Fruit fly (Drosophila melanogaster) Kc167 (cell line): ENCODE measurements around the gene Hecw.

Source experiments
- Myc ChIP-seq: fragments of >200 bp; optimal IDR thresholded peaks from 2 replicates; lab custom pipeline; 2017; ENCODE audit warnings: missing external identifiers
- Sin3A ChIP-seq: fragments of >200 bp; optimal IDR thresholded peaks from 2 replicates; lab custom pipeline; 2018; ENCODE audit warnings: missing external identifiers
- h ChIP-seq: fragments of >200 bp; optimal IDR thresholded peaks from 3 replicates; lab custom pipeline; 2018; ENCODE audit warnings: missing external identifiers
- insv ChIP-seq: fragments of >200 bp; optimal IDR thresholded peaks from 3 replicates; lab custom pipeline; 2018; ENCODE audit warnings: missing external identifiers
- psq ChIP-seq: fragments of >200 bp; optimal IDR thresholded peaks from 2 replicates; lab custom pipeline; 2017; ENCODE audit warnings: missing external identifiers
- ttk ChIP-seq: sonication (Bioruptor generic); optimal IDR thresholded peaks from 2 replicates; lab custom pipeline; 2017; ENCODE audit warnings: missing external identifiers

Hecw gene

dm6 chrX:9658865-9659339 lies 50.2 kb downstream of the Hecw start, which contains the start of gene Ptpmeg2:
Gene Ptpmeg2, minus strand, starts transcription at chrX:9659145.
- TF ChIP-seq h (lab: Kevin White, UChicago) (no peak), ttk (lab: Kevin White, UChicago) (no peak), Sin3A (lab: Kevin White, UChicago) (no peak), Myc (lab: Kevin White, UChicago) (no peak), insv (lab: Kevin White, UChicago) (no peak), psq (lab: Kevin White, UChicago) (no peak)

- TF ChIP-seq h (lab: Kevin White, UChicago) (no peak), insv (lab: Kevin White, UChicago) (no peak), Sin3A (lab: Kevin White, UChicago) (no peak), ttk (lab: Kevin White, UChicago) (no peak), psq (lab: Kevin White, UChicago) (no peak), Myc (lab: Kevin White, UChicago) (no peak)
Measured at dm6 chrX:9661491-9661890, 52.7 kb downstream of the Hecw start.

- TF ChIP-seq insv (lab: Kevin White, UChicago) (no peak), h (lab: Kevin White, UChicago) (no peak), Sin3A (lab: Kevin White, UChicago) (no peak), ttk (lab: Kevin White, UChicago) (no peak), psq (lab: Kevin White, UChicago) (no peak), Myc (lab: Kevin White, UChicago) (no peak)
Measured at dm6 chrX:9662797-9663316, 54.1 kb downstream of the Hecw start, which contains the start of gene CG3106. Gene CG3106, minus strand, starts transcription at chrX:9662903.

DNA sequence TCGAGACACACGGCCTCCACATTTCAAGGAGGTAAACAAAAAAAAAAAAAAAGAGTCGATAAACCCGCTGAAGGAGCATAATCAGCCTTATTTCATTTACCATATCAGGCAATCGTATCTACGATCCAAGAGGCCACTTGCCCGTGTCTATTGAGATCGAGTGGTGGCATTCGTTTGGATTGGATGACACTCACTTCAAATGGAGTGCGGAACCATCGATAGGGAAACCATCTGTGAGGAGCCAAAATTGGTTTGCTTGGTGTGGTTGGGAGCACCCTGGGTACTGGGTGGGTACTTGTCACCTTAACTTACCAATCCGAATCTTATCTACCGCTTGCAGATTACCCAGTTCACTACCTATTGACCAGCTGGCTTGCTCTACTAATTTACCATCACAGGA lies 54.9 kb downstream of the Hecw start:
- TF ChIP-seq psq (lab: Kevin White, UChicago) (no peak), ttk (lab: Kevin White, UChicago) (no peak), insv (lab: Kevin White, UChicago) (no peak), h (lab: Kevin White, UChicago) (no peak), Sin3A (lab: Kevin White, UChicago) (no peak), Myc (lab: Kevin White, UChicago) (no peak)

- TF ChIP-seq h (lab: Kevin White, UChicago) (no peak), insv (lab: Kevin White, UChicago) (no peak), Sin3A (lab: Kevin White, UChicago) (no peak)
Measured at dm6 chrX:9664426-9664825, 55.7 kb downstream of the Hecw start.

dm6 chrX:9666465-9666864 lies 57.7 kb downstream of the Hecw start:
- no peak for TF ChIP-seq h (lab: Kevin White, UChicago)
- no peak for TF ChIP-seq Myc (lab: Kevin White, UChicago)
- no peak for TF ChIP-seq insv (lab: Kevin White, UChicago)
- TF ChIP-seq ttk (lab: Kevin White, UChicago) = no peak
- TF ChIP-seq Sin3A (lab: Kevin White, UChicago) = no peak
- no peak for TF ChIP-seq psq (lab: Kevin White, UChicago)
